Fruit fly (Drosophila melanogaster) whole organism: ENCODE results near the gene sowah.
A peak's percentile ranks its signal among the peaks of the same experiment; 100 is the strongest.

Source experiments
- CG8478 ChIP-seq: fragments of >200 bp; optimal IDR thresholded peaks from 2 replicates; lab custom pipeline; 2018; ENCODE audit warnings: inconsistent platforms
- Dll ChIP-seq: fragments of >200 bp; optimal IDR thresholded peaks from 2 replicates; lab custom pipeline; 2017
- EcR ChIP-seq, 2 experiments: fragments of >200 bp; optimal IDR thresholded peaks; 2 replicates each; lab custom pipeline; 2017; ENCODE audit warnings: missing biosample characterization in 2 of 2, missing genetic modification characterization in 2 of 2, missing genetic modification reagents in 2 of 2
- pan ChIP-seq: fragments of >200 bp; optimal IDR thresholded peaks from 2 replicates; lab custom pipeline; 2017
- psq ChIP-seq: fragments of >200 bp; optimal IDR thresholded peaks from 2 replicates; lab custom pipeline; 2017
- usp ChIP-seq: fragments of >200 bp; optimal IDR thresholded peaks from 2 replicates; lab custom pipeline; 2017; ENCODE audit warnings: missing biosample characterization, missing genetic modification characterization, mixed read lengths

Gene sowah

dm6 chr3L:12494273-12494672, 78.1 kb downstream of the sowah start:
- TF ChIP-seq pan (lab: Kevin White, UChicago), result no peak
- TF ChIP-seq Dll, result no peak
- TF ChIP-seq CG8478, result no peak
- no peak for TF ChIP-seq psq
- no peak for TF ChIP-seq usp (GFP tag; lab: Kevin White, UChicago)
- no peak for TF ChIP-seq EcR (GFP tag; optimal IDR thresholded peaks at IDR 0.05; lab: Kevin White, UChicago)

- TF ChIP-seq EcR (GFP tag; optimal IDR thresholded peaks at IDR 0.05; lab: Kevin White, UChicago) (no peak), CG8478 (no peak), pan (lab: Kevin White, UChicago) (no peak), Dll (no peak), usp (GFP tag; lab: Kevin White, UChicago) (no peak), psq (no peak)
Measured at dm6 chr3L:12490418-12491035, 81.8 kb downstream of the sowah start, which contains the start of gene CG10660. CG10660 (minus strand) TSS chr3L:12490676.

dm6 chr3L:12489952-12490351, 82.4 kb downstream of the sowah start:
- TF ChIP-seq EcR (GFP tag; optimal IDR thresholded peaks at IDR 0.05; lab: Kevin White, UChicago) (peak in 1 of 2 experiments; percentile 16), psq (no peak), usp (GFP tag; lab: Kevin White, UChicago) (no peak), pan (lab: Kevin White, UChicago) (no peak), CG8478 (no peak), Dll (peak; percentile 98)
